Worm (Caenorhabditis elegans): ENCODE measurements around the gene sgn-1.

DNA sequence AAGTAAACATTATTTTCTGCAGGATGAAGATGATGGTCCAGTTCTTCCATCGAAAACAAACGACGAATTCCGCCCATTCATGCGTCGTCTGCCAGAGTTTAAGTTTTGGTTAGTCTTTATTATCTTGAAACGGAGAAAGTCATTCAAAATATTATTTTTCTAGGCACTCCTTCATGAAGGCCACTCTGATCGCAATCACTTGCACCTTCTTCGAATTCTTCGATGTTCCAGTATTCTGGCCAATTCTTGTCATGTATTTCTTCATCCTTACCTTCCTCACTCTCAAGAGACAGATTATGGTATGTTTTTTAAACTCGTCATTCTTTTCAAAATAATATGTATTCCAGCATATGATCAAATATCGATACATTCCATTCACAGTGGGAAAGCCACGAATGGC is 28.4 kb upstream of the sgn-1 start:
- no peak for TF ChIP-seq nhr-77 (tag; optimal IDR thresholded peaks at IDR 0.05)
- no peak for TF ChIP-seq ama-1 (optimal IDR thresholded peaks at IDR 0.05)
